Worm (Caenorhabditis elegans): Measurements from ENCODE around the gene F16B12.6.

The F16B12.6 gene

ce11 chrX:14069528-14069927 lies 32.6 kb upstream of the F16B12.6 start:
- TF ChIP-seq zip-8 (tag; optimal IDR thresholded peaks at IDR 0.05): peak; percentile 39
- peak; percentile 52 for TF ChIP-seq blmp-1 (tag; optimal IDR thresholded peaks at IDR 0.05)
- no peak for TF ChIP-seq elt-1 (tag; optimal IDR thresholded peaks at IDR 0.05; ENCODE audit: borderline replicate concordance, insufficient read depth)

- no peak for TF ChIP-seq ham-2 (GFP tag; optimal IDR thresholded peaks at IDR 0.05)
- no peak for TF ChIP-seq tbx-8 (GFP tag; optimal IDR thresholded peaks at IDR 0.05)
- no peak for TF ChIP-seq nhr-12 (tag; optimal IDR thresholded peaks at IDR 0.05)
- TF ChIP-seq lin-32 (GFP tag; optimal IDR thresholded peaks at IDR 0.05): no peak
- TF ChIP-seq elt-1 (tag; optimal IDR thresholded peaks at IDR 0.05; ENCODE audit: borderline replicate concordance, insufficient read depth): no peak
- no peak for TF ChIP-seq pha-4 (tag; optimal IDR thresholded peaks at IDR 0.05)
- TF ChIP-seq hlh-1 (tag; optimal IDR thresholded peaks at IDR 0.05): no peak
Measured at ce11 chrX:14070950-14071349, 31.2 kb upstream of the F16B12.6 start, which contains the start of gene C33G3.4. C33G3.4 (plus strand) TSS chrX:14071162.

- no peak for TF ChIP-seq elt-3 (tag; optimal IDR thresholded peaks at IDR 0.05)
- no peak for TF ChIP-seq nhr-76 (tag; optimal IDR thresholded peaks at IDR 0.05)
- TF ChIP-seq mab-5 (tag; optimal IDR thresholded peaks at IDR 0.05): no peak
- no peak for TF ChIP-seq nhr-237 (tag; optimal IDR thresholded peaks at IDR 0.05)
- TF ChIP-seq lin-13 (tag; optimal IDR thresholded peaks at IDR 0.05): no peak
- TF ChIP-seq hlh-1 (tag; optimal IDR thresholded peaks at IDR 0.05): no peak
- no peak for TF ChIP-seq mep-1 (tag; optimal IDR thresholded peaks at IDR 0.05)
- no peak for TF ChIP-seq drap-1 (GFP tag; optimal IDR thresholded peaks at IDR 0.05)
- no peak for TF ChIP-seq M03D4.4 (tag; optimal IDR thresholded peaks at IDR 0.05)
- no peak for TF ChIP-seq ceh-43 (GFP tag; optimal IDR thresholded peaks at IDR 0.05)
- no peak for TF ChIP-seq ces-1 (GFP tag; optimal IDR thresholded peaks at IDR 0.05)
- TF ChIP-seq pha-4 (tag; optimal IDR thresholded peaks at IDR 0.05): no peak
- TF ChIP-seq elt-1 (tag; optimal IDR thresholded peaks at IDR 0.05; ENCODE audit: borderline replicate concordance, insufficient read depth): no peak
- no peak for TF ChIP-seq mls-2 (tag; optimal IDR thresholded peaks at IDR 0.05)
Measured at ce11 chrX:14078574-14078973, 23.5 kb upstream of the F16B12.6 start, which contains the start of gene C33G3.5. C33G3.5 (minus strand) TSS chrX:14078674.

ce11 chrX:14084230-14084629 lies 17.9 kb upstream of the F16B12.6 start, which contains the start of gene C33G3.6:
C33G3.6 (minus strand) TSS chrX:14084330.
- TF ChIP-seq hlh-1 (tag; optimal IDR thresholded peaks at IDR 0.05): peak; percentile 16
- no peak for TF ChIP-seq lsy-2 (tag; optimal IDR thresholded peaks at IDR 0.05)

ce11 chrX:14085208-14085607 lies 16.9 kb upstream of the F16B12.6 start, which contains the start of gene F16B12.1:
F16B12.1 (plus strand) TSS chrX:14085508.
- TF ChIP-seq unc-39 (tag; optimal IDR thresholded peaks at IDR 0.05) (no peak), ham-2 (GFP tag; optimal IDR thresholded peaks at IDR 0.05) (no peak), sptf-1 (tag; optimal IDR thresholded peaks at IDR 0.05) (no peak), mls-2 (tag; optimal IDR thresholded peaks at IDR 0.05) (no peak), lin-32 (GFP tag; optimal IDR thresholded peaks at IDR 0.05) (no peak)

- no peak for TF ChIP-seq hlh-1 (tag; optimal IDR thresholded peaks at IDR 0.05)
- no peak for TF ChIP-seq bed-3 (GFP tag; optimal IDR thresholded peaks at IDR 0.05)
- TF ChIP-seq mls-2 (tag; optimal IDR thresholded peaks at IDR 0.05): no peak
- no peak for TF ChIP-seq nhr-28 (tag; optimal IDR thresholded peaks at IDR 0.05)
- no peak for TF ChIP-seq cnd-1 (tag; optimal IDR thresholded peaks at IDR 0.05)
- no peak for TF ChIP-seq tbx-8 (GFP tag; optimal IDR thresholded peaks at IDR 0.05)
- TF ChIP-seq lin-13 (tag; optimal IDR thresholded peaks at IDR 0.05): no peak
- TF ChIP-seq elt-1 (tag; optimal IDR thresholded peaks at IDR 0.05; ENCODE audit: borderline replicate concordance, insufficient read depth): no peak
- TF ChIP-seq lin-32 (GFP tag; optimal IDR thresholded peaks at IDR 0.05): no peak
- TF ChIP-seq unc-120 (tag; optimal IDR thresholded peaks at IDR 0.05; ENCODE audit: poor library complexity, severe bottlenecking): no peak
- no peak for TF ChIP-seq drap-1 (GFP tag; optimal IDR thresholded peaks at IDR 0.05)
- TF ChIP-seq flh-1 (GFP tag; optimal IDR thresholded peaks at IDR 0.05): no peak
- TF ChIP-seq ham-2 (GFP tag; optimal IDR thresholded peaks at IDR 0.05): no peak
- no peak for TF ChIP-seq ceh-83 (GFP tag; optimal IDR thresholded peaks at IDR 0.05)
Measured at ce11 chrX:14090089-14090488, 12.0 kb upstream of the F16B12.6 start, which contains the start of gene dsl-4. dsl-4 (plus strand) TSS chrX:14090389.
